Fruit fly (Drosophila melanogaster) whole organism, adult: ENCODE data around the gene Eip63E.

Source experiments
- CG1620 ChIP-seq: fragments of 200-800 bp; sonication (Bioruptor generic); optimal IDR thresholded peaks from 2 replicates; lab custom pipeline; 2016; ENCODE audit warnings: missing biosample characterization, missing genetic modification characterization
- CG33017 ChIP-seq: fragments of 200-800 bp; sonication (Bioruptor generic); optimal IDR thresholded peaks from 2 replicates; lab custom pipeline; 2018; ENCODE audit warnings: missing biosample characterization, mild to moderate bottlenecking, missing genetic modification characterization, moderate library complexity
- CG5204 ChIP-seq: fragments of 200-800 bp; sonication (Bioruptor generic); optimal IDR thresholded peaks from 2 replicates; lab custom pipeline; 2016; ENCODE audit warnings: missing biosample characterization, missing genetic modification characterization
- CG7045 ChIP-seq: fragments of 200-800 bp; sonication (Bioruptor generic); optimal IDR thresholded peaks from 2 replicates; lab custom pipeline; 2017; ENCODE audit warnings: missing biosample characterization, mild to moderate bottlenecking, missing genetic modification characterization
- CG7101 ChIP-seq: fragments of 200-800 bp; sonication (Bioruptor generic); optimal IDR thresholded peaks from 2 replicates; lab custom pipeline; 2018; ENCODE audit warnings: missing biosample characterization, mild to moderate bottlenecking, missing genetic modification characterization, moderate library complexity
- Clk ChIP-seq: fragments of 200-800 bp; sonication (Bioruptor generic); optimal IDR thresholded peaks from 2 replicates; lab custom pipeline; 2017; ENCODE audit warnings: missing biosample characterization, missing genetic modification characterization
- Hr96 ChIP-seq: fragments of 200-800 bp; sonication (Bioruptor generic); optimal IDR thresholded peaks from 2 replicates; lab custom pipeline; 2016; ENCODE audit warnings: missing biosample characterization, missing genetic modification characterization
- bab1 ChIP-seq: fragments of 200-800 bp; sonication (Bioruptor generic); optimal IDR thresholded peaks from 3 replicates; lab custom pipeline; 2019; ENCODE audit warnings: missing biosample characterization, mild to moderate bottlenecking, missing genetic modification characterization, moderate library complexity
- cic ChIP-seq: fragments of 200-800 bp; sonication (Bioruptor generic); optimal IDR thresholded peaks from 2 replicates; lab custom pipeline; 2017; ENCODE audit warnings: missing biosample characterization, mild to moderate bottlenecking, missing genetic modification characterization, moderate library complexity
- kay ChIP-seq: fragments of 200-800 bp; sonication (Bioruptor generic); peaks from one replicate; lab custom pipeline; 2016; ENCODE audit warnings: missing biosample characterization, missing genetic modification characterization, borderline replicate concordance
- ovo ChIP-seq: fragments of 200-800 bp; sonication (Bioruptor generic); optimal IDR thresholded peaks from 2 replicates; lab custom pipeline; 2016; ENCODE audit warnings: missing biosample characterization, missing genetic modification characterization
- pad ChIP-seq: fragments of 200-800 bp; sonication (Bioruptor generic); optimal IDR thresholded peaks from 3 replicates; lab custom pipeline; 2017; ENCODE audit warnings: missing biosample characterization, missing genetic modification characterization, mild to moderate bottlenecking, moderate library complexity, missing genetic modification reagents

DNA sequence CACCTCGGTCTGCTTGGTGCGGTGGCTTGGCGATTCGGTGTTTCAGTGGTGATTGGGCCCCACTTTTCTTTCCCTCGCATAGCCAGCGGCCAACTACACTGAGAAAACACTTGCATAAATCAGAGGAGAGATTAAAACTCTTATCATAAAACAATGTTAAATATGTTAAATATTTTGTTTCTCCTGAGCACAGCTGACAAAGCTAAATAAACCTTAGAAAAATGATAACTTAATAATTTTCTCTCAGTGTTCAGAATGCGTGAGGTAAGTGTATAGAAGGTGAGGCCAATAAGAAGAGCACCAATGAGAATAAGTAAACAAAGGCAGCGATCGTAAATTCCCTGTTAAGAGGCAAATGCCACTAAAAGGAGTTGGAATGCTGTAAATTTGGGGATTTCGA, 101.7 kb downstream of the Eip63E start:
- TF ChIP-seq Hr96 (GFP tag; lab: Kevin White, UChicago) (no peak), bab1 (no peak), Clk (no peak), pad (GFP tag; lab: Kevin White, UChicago) (no peak), CG7101 (tag; lab: Kevin White, UChicago) (no peak), CG5204 (GFP tag; lab: Kevin White, UChicago) (no peak), CG7045 (no peak), cic (GFP tag; lab: Kevin White, UChicago) (no peak), CG1620 (GFP tag; lab: Kevin White, UChicago) (no peak), ovo (GFP tag; lab: Kevin White, UChicago) (no peak), CG33017 (no peak), kay (no peak)
